Fruit fly (Drosophila melanogaster) whole organism: ENCODE measurements around the gene Orct.

Experiments
- CG8478 ChIP-seq: fragments of >200 bp; optimal IDR thresholded peaks from 2 replicates; lab custom pipeline; 2018; ENCODE audit warnings: inconsistent platforms
- pan ChIP-seq: fragments of >200 bp; optimal IDR thresholded peaks from 2 replicates; lab custom pipeline; 2017
- psq ChIP-seq: fragments of >200 bp; optimal IDR thresholded peaks from 2 replicates; lab custom pipeline; 2017
- usp ChIP-seq: fragments of >200 bp; optimal IDR thresholded peaks from 2 replicates; lab custom pipeline; 2017; ENCODE audit warnings: missing biosample characterization, missing genetic modification characterization, mixed read lengths

DNA sequence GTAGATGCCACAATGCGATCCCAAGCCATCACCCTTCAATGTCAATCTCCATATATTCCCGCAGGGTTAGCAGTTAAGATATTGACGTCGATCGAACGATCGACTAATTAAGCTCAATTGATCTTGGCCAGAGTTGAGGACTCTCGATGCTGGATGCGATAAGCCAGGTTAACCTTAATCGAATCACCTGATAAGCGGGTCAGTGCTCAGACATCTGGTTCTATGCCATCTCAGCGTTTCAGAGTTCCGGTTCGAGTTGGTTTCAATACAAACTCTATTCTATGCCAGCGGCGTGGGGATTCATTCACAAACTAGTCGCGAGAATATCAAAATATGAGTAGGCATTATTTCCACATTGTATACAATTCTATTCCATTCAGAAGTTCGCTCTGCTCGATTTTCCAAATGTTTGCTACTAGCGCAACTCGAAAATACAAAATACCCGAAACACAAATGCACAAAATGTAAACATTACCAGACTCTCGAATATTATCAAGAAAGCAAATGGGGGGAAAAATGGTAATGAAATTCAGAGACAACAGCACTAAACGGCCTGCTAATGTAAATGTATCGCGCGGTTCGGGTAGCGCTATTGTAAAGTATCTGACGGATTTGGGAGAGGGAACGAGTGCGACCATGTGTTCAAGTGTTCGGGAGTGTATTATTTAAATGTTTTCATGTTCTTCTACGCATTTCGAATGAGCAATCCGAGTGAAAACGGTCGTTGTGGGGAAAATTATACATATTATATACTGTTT, 6.7 kb downstream of the Orct start:
- no peak for TF ChIP-seq psq
- TF ChIP-seq usp (GFP tag; lab: Kevin White, UChicago) = no peak
- TF ChIP-seq pan (lab: Kevin White, UChicago) = no peak
- no peak for TF ChIP-seq CG8478 (lab: Kevin White, UChicago)
